Worm (Caenorhabditis elegans): ENCODE results near the gene E02H4.8.
A peak's percentile ranks its signal among the peaks of the same experiment; 100 is the strongest.

The E02H4.8 gene

DNA sequence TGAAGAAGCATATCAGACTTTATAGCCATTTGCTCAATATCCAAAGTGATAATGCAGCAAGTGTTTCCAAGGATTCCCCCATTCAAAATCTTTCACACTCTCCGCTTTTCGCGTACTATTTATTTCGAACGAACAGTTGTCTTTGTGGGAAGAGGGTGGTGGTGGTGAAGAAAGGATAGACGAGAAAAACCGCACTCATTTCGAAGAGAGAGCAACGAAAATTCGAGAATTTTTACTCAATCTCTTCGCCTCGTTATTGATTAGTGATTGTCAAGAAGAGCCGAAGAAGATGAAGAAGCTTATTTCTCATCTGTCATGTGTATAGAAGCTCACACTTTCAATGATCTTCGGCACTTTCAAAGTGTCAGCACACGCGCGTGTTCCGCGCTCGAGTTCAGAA is 24.5 kb upstream of the E02H4.8 start:
- TF ChIP-seq gmeb-1 (tag; optimal IDR thresholded peaks at IDR 0.05) (no peak), nhr-11 (tag; optimal IDR thresholded peaks at IDR 0.05) (no peak), R02D3.7 (tag; optimal IDR thresholded peaks at IDR 0.05) (no peak), nhr-77 (tag; optimal IDR thresholded peaks at IDR 0.05) (no peak), mdl-1 (tag; optimal IDR thresholded peaks at IDR 0.05) (no peak), nhr-129 (tag; optimal IDR thresholded peaks at IDR 0.05) (peak; percentile 50), mbf-1 (tag; optimal IDR thresholded peaks at IDR 0.05) (no peak), dmd-4 (tag; optimal IDR thresholded peaks at IDR 0.05) (no peak), sma-9 (GFP tag; optimal IDR thresholded peaks at IDR 0.05) (peak; percentile 75), sma-9 (tag; optimal IDR thresholded peaks at IDR 0.05) (no peak), unc-39 (tag; optimal IDR thresholded peaks at IDR 0.05) (no peak), lsy-2 (tag; optimal IDR thresholded peaks at IDR 0.05) (peak in 1 of 2 experiments; percentile 51), nhr-12 (tag; optimal IDR thresholded peaks at IDR 0.05) (no peak), elt-3 (tag; optimal IDR thresholded peaks at IDR 0.05) (no peak), blmp-1 (tag; optimal IDR thresholded peaks at IDR 0.05; ENCODE audit: insufficient read depth) (no peak), C34F6.9 (tag; optimal IDR thresholded peaks at IDR 0.05) (peak; percentile 30), alr-1 (tag; optimal IDR thresholded peaks at IDR 0.05) (no peak), F13H6.1 (tag; optimal IDR thresholded peaks at IDR 0.05) (peak; percentile 87), skn-1 (tag; optimal IDR thresholded peaks at IDR 0.05) (no peak), crh-2 (tag; optimal IDR thresholded peaks at IDR 0.05) (peak; percentile 22)

DNA sequence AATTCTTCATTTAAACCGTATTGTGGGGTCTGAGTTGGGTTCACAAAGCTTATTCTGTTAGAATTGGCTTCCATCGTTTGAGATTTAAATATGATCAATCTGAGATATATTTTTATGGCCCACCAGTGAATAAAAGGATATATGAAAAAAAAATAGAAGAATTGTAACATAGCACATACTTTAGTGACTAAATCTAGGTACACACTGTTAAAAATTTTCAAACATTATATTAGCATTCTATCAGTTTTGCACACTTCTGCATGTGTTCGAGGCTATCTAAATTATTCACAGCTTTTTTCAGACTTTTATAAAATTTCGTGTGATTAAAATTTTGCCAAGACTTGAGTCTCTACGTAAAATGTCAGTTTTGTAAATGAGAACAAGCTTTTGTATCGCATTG is 18.2 kb upstream of the E02H4.8 start, which contains the start of gene E02H4.2:
E02H4.2 (minus strand) TSS at position 101 of the 400 bp plus-strand sequence.
- TF ChIP-seq sma-3 (GFP tag; optimal IDR thresholded peaks at IDR 0.05) (no peak), lin-39 (tag; optimal IDR thresholded peaks at IDR 0.05) (no peak), ztf-4 (tag; optimal IDR thresholded peaks at IDR 0.05) (no peak), alr-1 (tag; optimal IDR thresholded peaks at IDR 0.05) (no peak), nhr-129 (tag; optimal IDR thresholded peaks at IDR 0.05) (no peak), elt-1 (tag; optimal IDR thresholded peaks at IDR 0.05) (no peak), dmd-4 (tag; optimal IDR thresholded peaks at IDR 0.05) (no peak), mab-5 (tag; optimal IDR thresholded peaks at IDR 0.05) (no peak), unc-39 (tag; optimal IDR thresholded peaks at IDR 0.05) (no peak), zag-1 (tag; optimal IDR thresholded peaks at IDR 0.05) (no peak), nhr-12 (tag; optimal IDR thresholded peaks at IDR 0.05) (no peak), nhr-10 (tag; optimal IDR thresholded peaks at IDR 0.05) (no peak), unc-62 (GFP tag; optimal IDR thresholded peaks at IDR 0.05) (no peak), snpc-4 (tag; optimal IDR thresholded peaks at IDR 0.05) (no peak), lin-13 (GFP tag; optimal IDR thresholded peaks at IDR 0.05) (no peak), crh-2 (tag; optimal IDR thresholded peaks at IDR 0.05) (no peak), aly-2 (tag; optimal IDR thresholded peaks at IDR 0.05) (no peak), nhr-237 (tag; optimal IDR thresholded peaks at IDR 0.05) (no peak), sem-4 (tag; optimal IDR thresholded peaks at IDR 0.05) (no peak)

DNA sequence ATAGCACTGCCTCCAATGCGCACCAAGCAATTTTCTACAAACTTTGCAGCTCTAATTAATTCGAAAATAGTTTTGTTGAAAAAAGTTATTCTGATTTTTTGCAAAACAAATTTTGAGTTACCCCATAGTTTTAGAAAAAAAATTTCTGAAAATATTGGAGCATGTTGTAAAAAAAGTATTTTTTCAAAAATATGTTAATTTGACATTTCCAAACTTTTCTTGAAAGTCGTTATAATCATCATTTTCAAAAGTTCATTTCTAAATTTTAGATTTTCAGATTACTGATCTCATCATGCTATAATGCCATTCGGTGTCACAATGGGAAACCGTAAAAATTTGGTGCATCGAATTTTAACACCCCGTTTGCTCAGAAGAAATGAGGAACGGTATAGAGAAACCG is 4.4 kb upstream of the E02H4.8 start, which contains the start of gene del-1:
del-1 (plus strand) TSS at position 301 of the 400 bp plus-strand sequence.
- TF ChIP-seq nhr-129 (tag; optimal IDR thresholded peaks at IDR 0.05) (no peak), sma-3 (GFP tag; optimal IDR thresholded peaks at IDR 0.05) (no peak), nhr-77 (tag; optimal IDR thresholded peaks at IDR 0.05) (no peak), ZK546.5 (tag; optimal IDR thresholded peaks at IDR 0.05) (no peak), egl-27 (tag; optimal IDR thresholded peaks at IDR 0.05) (no peak), lsy-2 (tag; optimal IDR thresholded peaks at IDR 0.05) (no peak), nhr-237 (tag; optimal IDR thresholded peaks at IDR 0.05) (no peak), mbf-1 (tag; optimal IDR thresholded peaks at IDR 0.05) (no peak), crh-2 (tag; optimal IDR thresholded peaks at IDR 0.05) (no peak), nhr-11 (tag; optimal IDR thresholded peaks at IDR 0.05) (no peak), nhr-25 (tag; optimal IDR thresholded peaks at IDR 0.05) (no peak), peb-1 (tag; optimal IDR thresholded peaks at IDR 0.05) (no peak), nhr-12 (tag; optimal IDR thresholded peaks at IDR 0.05) (no peak), R02D3.7 (tag; optimal IDR thresholded peaks at IDR 0.05) (no peak), alr-1 (tag; optimal IDR thresholded peaks at IDR 0.05) (no peak)

DNA sequence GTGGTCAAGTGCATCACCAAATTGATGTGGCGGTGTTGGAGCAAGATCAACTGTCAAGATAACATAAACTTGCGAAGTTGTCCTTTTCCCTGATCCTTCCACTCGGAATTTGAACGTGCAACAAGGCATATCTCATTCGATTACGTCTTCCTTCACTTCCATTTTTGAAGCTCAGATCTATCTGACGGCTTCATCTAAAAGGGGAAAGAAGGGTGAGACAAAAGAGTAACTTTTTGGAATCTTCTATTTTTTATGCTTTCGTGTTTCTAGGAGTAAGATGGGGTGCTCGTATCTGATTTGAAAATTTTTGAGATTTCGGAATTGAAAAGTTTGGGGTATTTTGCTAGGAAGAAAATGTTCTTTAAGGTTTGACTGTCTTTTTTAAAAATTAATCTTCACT is 3.8 kb upstream of the E02H4.8 start:
- no peak for TF ChIP-seq sma-9 (GFP tag; optimal IDR thresholded peaks at IDR 0.05)
- no peak for TF ChIP-seq sma-9 (tag; optimal IDR thresholded peaks at IDR 0.05)
- TF ChIP-seq elt-1 (tag; optimal IDR thresholded peaks at IDR 0.05): peak; percentile 29

Data from whole organism, L2 larva.